Fruit fly (Drosophila melanogaster) whole organism, embryonic: ENCODE data around the gene CG10338.

Source experiments
- Asciz ChIP-seq: fragments of 200-800 bp; sonication (Bioruptor generic); optimal IDR thresholded peaks from 2 replicates; lab custom pipeline; 2017; ENCODE audit warnings: missing biosample characterization, mild to moderate bottlenecking, missing genetic modification characterization, missing genetic modification reagents
- CG10321 ChIP-seq: fragments of 200-800 bp; sonication (Bioruptor generic); IDR thresholded peaks from 2 replicates; pipeline ENCODE4 v1.3.6; 2022; ENCODE audit warnings: missing biosample characterization, missing genetic modification characterization
- CG12104 ChIP-seq: fragments of 200-800 bp; sonication (Bioruptor generic); optimal IDR thresholded peaks from 3 replicates; lab custom pipeline; 2016; ENCODE audit warnings: missing biosample characterization, missing genetic modification characterization
- CG13624 ChIP-seq: fragments of 200-800 bp; sonication (Bioruptor generic); optimal IDR thresholded peaks from 2 replicates; lab custom pipeline; 2016; ENCODE audit warnings: missing biosample characterization, missing genetic modification characterization
- CG14050 ChIP-seq: fragments of 200-800 bp; sonication (Bioruptor generic); IDR thresholded peaks from 3 replicates; pipeline ENCODE4 v1.3.6; 2022; ENCODE audit warnings: missing biosample characterization, missing genetic modification characterization
- CG14441 ChIP-seq: fragments of 200-800 bp; sonication (Bioruptor generic); IDR thresholded peaks from 2 replicates; pipeline ENCODE4 v1.3.6; 2022; ENCODE audit warnings: missing biosample characterization, missing genetic modification characterization
- CG14710 ChIP-seq: fragments of 200-800 bp; sonication (Bioruptor generic); optimal IDR thresholded peaks from 3 replicates; lab custom pipeline; 2019; ENCODE audit warnings: missing biosample characterization, mild to moderate bottlenecking, missing genetic modification characterization, moderate library complexity
- CG14965 ChIP-seq: fragments of 200-800 bp; sonication (Bioruptor generic); optimal IDR thresholded peaks from 2 replicates; lab custom pipeline; 2016; ENCODE audit warnings: missing biosample characterization, missing genetic modification characterization, borderline replicate concordance
- CG15696 ChIP-seq: fragments of 200-800 bp; sonication (Bioruptor generic); optimal IDR thresholded peaks from 2 replicates; lab custom pipeline; 2019; ENCODE audit warnings: missing biosample characterization, mild to moderate bottlenecking, missing genetic modification characterization, moderate library complexity
- CG18599 ChIP-seq: fragments of 200-800 bp; sonication (Bioruptor generic); optimal IDR thresholded peaks from 3 replicates; lab custom pipeline; 2017; ENCODE audit warnings: missing biosample characterization, missing genetic modification characterization, mild to moderate bottlenecking, moderate library complexity, missing genetic modification reagents
- CG2712 ChIP-seq: fragments of 200-800 bp; optimal IDR thresholded peaks from 3 replicates; lab custom pipeline; 2019; ENCODE audit warnings: missing biosample characterization, mild to moderate bottlenecking, missing genetic modification characterization, moderate library complexity
- CG32767 ChIP-seq: fragments of 200-800 bp; sonication (Bioruptor generic); IDR thresholded peaks from 2 replicates; pipeline ENCODE4 v1.3.6; 2022; ENCODE audit warnings: missing biosample characterization, missing genetic modification characterization
- CG4328 ChIP-seq: fragments of 200-800 bp; sonication (Bioruptor generic); optimal IDR thresholded peaks from 3 replicates; lab custom pipeline; 2017; ENCODE audit warnings: missing biosample characterization, missing genetic modification reagents, missing genetic modification characterization
- CG5180 ChIP-seq: fragments of 200-800 bp; sonication (Bioruptor generic); optimal IDR thresholded peaks from 3 replicates; lab custom pipeline; 2017; ENCODE audit warnings: missing biosample characterization, missing genetic modification characterization, mild to moderate bottlenecking, moderate library complexity, missing genetic modification reagents
- CG6683 ChIP-seq: fragments of 200-800 bp; sonication (Bioruptor generic); optimal IDR thresholded peaks from 2 replicates; lab custom pipeline; 2017; ENCODE audit warnings: missing biosample characterization, mild to moderate bottlenecking, missing genetic modification characterization, missing genetic modification reagents
- CG6689 ChIP-seq: fragments of 200-800 bp; sonication (Bioruptor generic); IDR thresholded peaks from 2 replicates; pipeline ENCODE4 v1.3.6; 2022; ENCODE audit warnings: missing biosample characterization, missing genetic modification characterization
- CG7357 ChIP-seq: fragments of 200-800 bp; sonication (Bioruptor generic); IDR thresholded peaks from 3 replicates; pipeline ENCODE4 v1.3.6; 2022; ENCODE audit warnings: missing biosample characterization, missing genetic modification characterization
- CG7372 ChIP-seq: fragments of 200-800 bp; sonication (Bioruptor generic); IDR thresholded peaks from 2 replicates; pipeline ENCODE4 v1.3.6; 2022; ENCODE audit warnings: missing biosample characterization, missing genetic modification characterization
- CG7786 ChIP-seq: fragments of 200-800 bp; sonication (Bioruptor generic); optimal IDR thresholded peaks from 2 replicates; lab custom pipeline; 2016; ENCODE audit warnings: missing biosample characterization, missing genetic modification characterization
- CG7963 ChIP-seq: fragments of 200-800 bp; sonication (Bioruptor generic); IDR thresholded peaks from 3 replicates; pipeline ENCODE4 v1.3.6; 2022; ENCODE audit warnings: missing biosample characterization, missing genetic modification characterization; ENCODE audit not compliant: partially characterized antibody
- CG8089 ChIP-seq: fragments of 200-800 bp; sonication (Bioruptor generic); optimal IDR thresholded peaks from 3 replicates; lab custom pipeline; 2016; ENCODE audit warnings: missing biosample characterization, missing genetic modification characterization
- CG9727 ChIP-seq: fragments of 200-800 bp; sonication (Bioruptor generic); optimal IDR thresholded peaks from 3 replicates; lab custom pipeline; 2017; ENCODE audit warnings: missing biosample characterization, mild to moderate bottlenecking, missing genetic modification characterization
- CTCF ChIP-seq: fragments of 200-800 bp; sonication (Bioruptor generic); optimal IDR thresholded peaks from 2 replicates; lab custom pipeline; 2017; ENCODE audit warnings: missing biosample characterization, mild to moderate bottlenecking, missing genetic modification characterization, moderate library complexity
- D19A ChIP-seq: fragments of 200-800 bp; optimal IDR thresholded peaks from 3 replicates; lab custom pipeline; 2019; ENCODE audit warnings: missing biosample characterization, mild to moderate bottlenecking, missing genetic modification characterization, moderate library complexity
- Dp ChIP-seq: fragments of 200-800 bp; sonication (Bioruptor generic); optimal IDR thresholded peaks from 2 replicates; lab custom pipeline; 2018; ENCODE audit warnings: missing biosample characterization, mild to moderate bottlenecking, missing genetic modification characterization, moderate library complexity
- Dref ChIP-seq: fragments of 200-800 bp; sonication (Bioruptor generic); IDR thresholded peaks from 2 replicates; pipeline ENCODE4 v1.3.6; 2022; ENCODE audit warnings: missing biosample characterization, missing genetic modification characterization
- E2f2 ChIP-seq: fragments of 200-800 bp; sonication (Bioruptor generic); IDR thresholded peaks from 2 replicates; pipeline ENCODE4 v1.3.6; 2022; ENCODE audit warnings: missing biosample characterization, missing genetic modification characterization
- Hr78 ChIP-seq, 2 experiments: fragments of 200-800 bp in 1 of 2; fragments of >200 bp in 1 of 2; sonication (Bioruptor generic) in 1 of 2; optimal IDR thresholded peaks; 2 replicates each; lab custom pipeline; 2017 to 2019; ENCODE audit warnings: missing biosample characterization in 2 of 2, missing genetic modification characterization in 2 of 2, mild to moderate bottlenecking in 1 of 2, moderate library complexity in 1 of 2
- Kr ChIP-seq: fragments of 200-800 bp; sonication (Bioruptor generic); optimal IDR thresholded peaks from 2 replicates; lab custom pipeline; 2017; ENCODE audit warnings: missing biosample characterization, mild to moderate bottlenecking, missing genetic modification characterization
- Lpt ChIP-seq: fragments of >200 bp; optimal IDR thresholded peaks from 2 replicates; lab custom pipeline; 2018; ENCODE audit warnings: missing biosample characterization, missing genetic modification characterization
- Myb ChIP-seq: fragments of 200-800 bp; sonication (Bioruptor generic); optimal IDR thresholded peaks from 2 replicates; lab custom pipeline; 2016; ENCODE audit warnings: missing biosample characterization, missing genetic modification characterization
- NC2β ChIP-seq: fragments of 200-800 bp; sonication (Bioruptor generic); optimal IDR thresholded peaks from 2 replicates; lab custom pipeline; 2016; ENCODE audit warnings: missing biosample characterization, missing genetic modification characterization
- Optix ChIP-seq: fragments of 200-800 bp; sonication (Bioruptor generic); IDR thresholded peaks from 3 replicates; pipeline ENCODE4 v1.3.6; 2022; ENCODE audit warnings: missing biosample characterization, missing genetic modification characterization
- Six4 ChIP-seq: fragments of 200-800 bp; sonication (Bioruptor generic); optimal IDR thresholded peaks from 2 replicates; lab custom pipeline; 2016; ENCODE audit warnings: missing biosample characterization, missing genetic modification characterization
- Sox102F ChIP-seq: fragments of 200-800 bp; sonication (Bioruptor generic); optimal IDR thresholded peaks from 2 replicates; lab custom pipeline; 2018; ENCODE audit warnings: missing biosample characterization, mild to moderate bottlenecking, missing genetic modification characterization, moderate library complexity
- Xrp1 ChIP-seq: fragments of 200-800 bp; sonication (Bioruptor generic); IDR thresholded peaks from 2 replicates; pipeline ENCODE4 v1.3.6; 2022; ENCODE audit warnings: missing biosample characterization, missing genetic modification characterization
- ac ChIP-seq: fragments of 200-800 bp; sonication (Bioruptor generic); optimal IDR thresholded peaks from 3 replicates; lab custom pipeline; 2017; ENCODE audit warnings: missing biosample characterization, mild to moderate bottlenecking, missing genetic modification characterization
- ara ChIP-seq: fragments of 200-800 bp; sonication (Bioruptor generic); IDR thresholded peaks from 2 replicates; pipeline ENCODE4 v1.3.6; 2022; ENCODE audit warnings: missing biosample characterization, missing genetic modification characterization
- ase ChIP-seq: fragments of 200-800 bp; sonication (Bioruptor generic); IDR thresholded peaks from 3 replicates; pipeline ENCODE4 v1.3.6; 2022; ENCODE audit warnings: missing biosample characterization, missing genetic modification characterization
- cad ChIP-seq: fragments of >200 bp; optimal IDR thresholded peaks from 2 replicates; lab custom pipeline; 2017; ENCODE audit warnings: missing biosample characterization, missing genetic modification characterization
- crc ChIP-seq: fragments of 200-800 bp; sonication (Bioruptor generic); optimal IDR thresholded peaks from 2 replicates; lab custom pipeline; 2016; ENCODE audit warnings: missing biosample characterization, missing genetic modification characterization
- crp ChIP-seq, 2 experiments: fragments of 200-800 bp; sonication (Bioruptor generic); optimal IDR thresholded peaks; 2 replicates in 1 of 2; 3 replicates in 1 of 2; lab custom pipeline; 2017; ENCODE audit warnings: missing biosample characterization in 2 of 2, missing genetic modification characterization in 2 of 2, mild to moderate bottlenecking in 1 of 2, moderate library complexity in 1 of 2
- dan ChIP-seq: fragments of 200-800 bp; sonication (Bioruptor generic); IDR thresholded peaks from 2 replicates; pipeline ENCODE4 v1.3.6; 2022; ENCODE audit warnings: missing biosample characterization, missing genetic modification characterization
- fru ChIP-seq: fragments of >200 bp; optimal IDR thresholded peaks from 2 replicates; lab custom pipeline; 2017
- gem ChIP-seq: fragments of 200-800 bp; sonication (Bioruptor generic); optimal IDR thresholded peaks from 2 replicates; lab custom pipeline; 2019; ENCODE audit warnings: missing biosample characterization, mild to moderate bottlenecking, missing genetic modification characterization, moderate library complexity
- gfzf ChIP-seq: fragments of 200-800 bp; sonication (Bioruptor generic); optimal IDR thresholded peaks from 2 replicates; lab custom pipeline; 2016; ENCODE audit warnings: missing biosample characterization, mild to moderate bottlenecking, missing genetic modification characterization, moderate library complexity
- lola ChIP-seq, 3 experiments: fragments of >200 bp in 2 of 3; fragments of 200-800 bp in 1 of 3; sonication (Bioruptor generic) in 1 of 3; optimal IDR thresholded peaks; 2 replicates each; lab custom pipeline; 2017 to 2019; ENCODE audit warnings: missing biosample characterization in 3 of 3, missing genetic modification characterization in 3 of 3, mild to moderate bottlenecking in 1 of 3, moderate library complexity in 1 of 3
- mld ChIP-seq: fragments of 200-800 bp; sonication (Bioruptor generic); IDR thresholded peaks from 3 replicates; pipeline ENCODE4 v1.3.6; 2022; ENCODE audit warnings: missing biosample characterization, missing genetic modification characterization; ENCODE audit not compliant: partially characterized antibody
- sens-2 ChIP-seq: fragments of 200-800 bp; sonication (Bioruptor generic); IDR thresholded peaks from 2 replicates; pipeline ENCODE4 v1.3.6; 2022; ENCODE audit warnings: missing biosample characterization, missing genetic modification characterization
- shn ChIP-seq: fragments of 200-800 bp; sonication (Bioruptor generic); optimal IDR thresholded peaks from 3 replicates; lab custom pipeline; 2016; ENCODE audit warnings: missing biosample characterization, missing genetic modification characterization
- sqz ChIP-seq: fragments of 200-800 bp; sonication (Bioruptor generic); optimal IDR thresholded peaks from 3 replicates; lab custom pipeline; 2018; ENCODE audit warnings: missing biosample characterization, mild to moderate bottlenecking, missing genetic modification characterization

CG10338 gene

dm6 chr2L:18653328-18653675 lies 42.2 kb upstream of the CG10338 start (continued):
- TF ChIP-seq Hr78 (GFP tag; optimal IDR thresholded peaks at IDR 0.05; lab: Kevin White, UChicago): peak in 1 of 2 experiments; percentile 53
- TF ChIP-seq gem: peak; percentile 66
- peak; percentile 67 for TF ChIP-seq Six4 (GFP tag; lab: Kevin White, UChicago)
- TF ChIP-seq ase: peak; percentile 52; the same call in 2 of the 3 replicates
- peak; percentile 50; the same call in 2 of the 3 replicates for TF ChIP-seq Optix
- peak; percentile 79 for TF ChIP-seq CG9727 (GFP tag; lab: Kevin White, UChicago)
- TF ChIP-seq Dref (GFP tag; lab: Robert Waterston, UW): no peak
- no peak for TF ChIP-seq CG6683 (GFP tag; lab: Kevin White, UChicago)
- TF ChIP-seq CG6689 (GFP tag; lab: Robert Waterston, UW): peak; percentile 84
- peak; percentile 54; the same call in 1 of the 2 replicates for TF ChIP-seq dan (GFP tag; lab: Robert Waterston, UW)
- TF ChIP-seq CG4328: no peak
- TF ChIP-seq CG7372 (GFP tag; lab: Robert Waterston, UW): peak; percentile 31; the same call in 1 of the 2 replicates
- TF ChIP-seq CG5180 (GFP tag; lab: Kevin White, UChicago): peak; percentile 39
- peak; percentile 52 for TF ChIP-seq CG12104
- peak; percentile 70 for TF ChIP-seq CG13624 (GFP tag; lab: Kevin White, UChicago)
- peak; percentile 84 for TF ChIP-seq D19A (tag; lab: Kevin White, UChicago)
- no peak for TF ChIP-seq CG7786 (GFP tag; lab: Kevin White, UChicago)
- peak; percentile 65 for TF ChIP-seq Sox102F (GFP tag; lab: Kevin White, UChicago)
- no peak for TF ChIP-seq ac (GFP tag; lab: Kevin White, UChicago)
- TF ChIP-seq fru (lab: Kevin White, UChicago): no peak
- no peak for TF ChIP-seq Lpt (GFP tag; lab: Kevin White, UChicago)
- peak; percentile 30 for TF ChIP-seq crc (GFP tag; lab: Kevin White, UChicago)
- TF ChIP-seq Myb: no peak
- TF ChIP-seq NC2β: peak; percentile 21
- TF ChIP-seq CG14441 (GFP tag; lab: Robert Waterston, UW): peak; percentile 67
- peak; percentile 56; the same call in 1 of the 2 replicates for TF ChIP-seq sens-2
- TF ChIP-seq CTCF (GFP tag; lab: Kevin White, UChicago): no peak
- TF ChIP-seq CG7357 (GFP tag; lab: Robert Waterston, UW): peak; percentile 36; the same call in 1 of the 3 replicates
- no peak for TF ChIP-seq shn (GFP tag; lab: Kevin White, UChicago)
- TF ChIP-seq CG14710: peak; percentile 89
- TF ChIP-seq Dp (GFP tag; lab: Kevin White, UChicago): no peak
- peak in 1 of 2 experiments; percentile 3 for TF ChIP-seq crp (GFP tag; optimal IDR thresholded peaks at IDR 0.05; lab: Kevin White, UChicago)
- no peak for TF ChIP-seq CG7963 (GFP tag; lab: Robert Waterston, UW)
- no peak for TF ChIP-seq Kr (GFP tag; lab: Kevin White, UChicago)
- no peak for TF ChIP-seq mld
- peak; percentile 91 for TF ChIP-seq ara (GFP tag; lab: Robert Waterston, UW)
- peak; percentile 92 for TF ChIP-seq Xrp1 (GFP tag; lab: Robert Waterston, UW)
- no peak for TF ChIP-seq gfzf (GFP tag; lab: Kevin White, UChicago)
- peak; percentile 59 for TF ChIP-seq CG15696 (tag; lab: Kevin White, UChicago)
- no peak for TF ChIP-seq cad (GFP tag; lab: Kevin White, UChicago)
- peak; percentile 52 for TF ChIP-seq sqz (GFP tag; lab: Kevin White, UChicago)
- no peak for TF ChIP-seq CG10321 (GFP tag; lab: Robert Waterston, UW)
- peak; percentile 1 for TF ChIP-seq CG14965 (GFP tag; lab: Kevin White, UChicago)
- TF ChIP-seq E2f2 (GFP tag; lab: Robert Waterston, UW): no peak
- TF ChIP-seq CG2712 (tag; lab: Kevin White, UChicago): peak; percentile 93
- 0 out of 3 replicates have a peak, but pooled peaks have one; percentile 13 for TF ChIP-seq CG14050
- TF ChIP-seq CG32767 (GFP tag; lab: Robert Waterston, UW): 0 out of 2 replicates have a peak, but pooled peaks have one; percentile 48
- TF ChIP-seq CG18599 (GFP tag; lab: Kevin White, UChicago): peak; percentile 66
- TF ChIP-seq CG8089 (GFP tag; lab: Kevin White, UChicago): no peak
- TF ChIP-seq Asciz (GFP tag; lab: Kevin White, UChicago): peak; percentile 70
- peak in 1 of 3 experiments; percentile 58 for TF ChIP-seq lola (GFP tag; optimal IDR thresholded peaks at IDR 0.05; lab: Kevin White, UChicago)
